Fruit fly (Drosophila melanogaster) whole organism, embryonic: ENCODE data around the gene SPARC.

Source experiments
- B-H1 ChIP-seq: fragments of 200-800 bp; sonication (Bioruptor generic); IDR thresholded peaks from 3 replicates; pipeline ENCODE4 v1.3.6; 2022; ENCODE audit warnings: missing biosample characterization, missing genetic modification characterization
- CG10209 ChIP-seq: fragments of 200-800 bp; sonication (Bioruptor generic); optimal IDR thresholded peaks from 3 replicates; lab custom pipeline; 2017; ENCODE audit warnings: missing biosample characterization, mild to moderate bottlenecking, missing genetic modification characterization, missing genetic modification reagents
- CG10321 ChIP-seq: fragments of 200-800 bp; sonication (Bioruptor generic); IDR thresholded peaks from 2 replicates; pipeline ENCODE4 v1.3.6; 2022; ENCODE audit warnings: missing biosample characterization, missing genetic modification characterization
- CG10543 ChIP-seq: fragments of 200-800 bp; sonication (Bioruptor generic); optimal IDR thresholded peaks from 3 replicates; lab custom pipeline; 2017; ENCODE audit warnings: missing biosample characterization, mild to moderate bottlenecking, missing genetic modification characterization, moderate library complexity
- CG11560 ChIP-seq: fragments of 200-800 bp; sonication (Bioruptor generic); IDR thresholded peaks from 3 replicates; pipeline ENCODE4 v1.3.6; 2022; ENCODE audit warnings: missing biosample characterization, missing genetic modification characterization
- CG12071 ChIP-seq: fragments of 200-800 bp; sonication (Bioruptor generic); optimal IDR thresholded peaks from 3 replicates; lab custom pipeline; 2018; ENCODE audit warnings: missing biosample characterization, mild to moderate bottlenecking, missing genetic modification characterization
- CG13287 ChIP-seq: fragments of 200-800 bp; sonication (Bioruptor generic); IDR thresholded peaks from 2 replicates; pipeline ENCODE4 v1.3.6; 2022; ENCODE audit warnings: missing biosample characterization, missing genetic modification characterization; ENCODE audit not compliant: partially characterized antibody
- CG13424 ChIP-seq: fragments of 200-800 bp; sonication (Bioruptor generic); optimal IDR thresholded peaks from 2 replicates; lab custom pipeline; 2019; ENCODE audit warnings: missing biosample characterization, mild to moderate bottlenecking, missing genetic modification characterization, moderate library complexity
- CG17385 ChIP-seq: fragments of 200-800 bp; sonication (Bioruptor generic); optimal IDR thresholded peaks from 3 replicates; lab custom pipeline; 2018; ENCODE audit warnings: missing biosample characterization, mild to moderate bottlenecking, missing genetic modification characterization
- CG18599 ChIP-seq: fragments of 200-800 bp; sonication (Bioruptor generic); optimal IDR thresholded peaks from 3 replicates; lab custom pipeline; 2017; ENCODE audit warnings: missing biosample characterization, missing genetic modification characterization, mild to moderate bottlenecking, moderate library complexity, missing genetic modification reagents
- CG2120 ChIP-seq: fragments of 200-800 bp; sonication (Bioruptor generic); optimal IDR thresholded peaks from 3 replicates; lab custom pipeline; 2016; ENCODE audit warnings: missing biosample characterization, missing genetic modification characterization
- CG2875 ChIP-seq: fragments of 200-800 bp; sonication (Bioruptor generic); optimal IDR thresholded peaks from 2 replicates; lab custom pipeline; 2017; ENCODE audit warnings: missing biosample characterization, mild to moderate bottlenecking, missing genetic modification characterization, missing genetic modification reagents
- CG32767 ChIP-seq: fragments of 200-800 bp; sonication (Bioruptor generic); IDR thresholded peaks from 2 replicates; pipeline ENCODE4 v1.3.6; 2022; ENCODE audit warnings: missing biosample characterization, missing genetic modification characterization
- CG4360 ChIP-seq: fragments of 200-800 bp; sonication (Bioruptor generic); IDR thresholded peaks from 2 replicates; pipeline ENCODE4 v1.3.6; 2022; ENCODE audit warnings: missing biosample characterization, missing genetic modification characterization
- CG4707 ChIP-seq: fragments of 200-800 bp; sonication (Bioruptor generic); optimal IDR thresholded peaks from 2 replicates; lab custom pipeline; 2018; ENCODE audit warnings: missing biosample characterization, mild to moderate bottlenecking, missing genetic modification characterization, moderate library complexity
- CG5953 ChIP-seq: fragments of 200-800 bp; sonication (Bioruptor generic); IDR thresholded peaks from 2 replicates; pipeline ENCODE4 v1.3.6; 2022; ENCODE audit warnings: missing biosample characterization, missing genetic modification characterization
- CG6175 ChIP-seq: fragments of 200-800 bp; sonication (Bioruptor generic); IDR thresholded peaks from 3 replicates; pipeline ENCODE4 v1.3.6; 2022; ENCODE audit warnings: missing biosample characterization, missing genetic modification characterization
- CG6689 ChIP-seq: fragments of 200-800 bp; sonication (Bioruptor generic); IDR thresholded peaks from 2 replicates; pipeline ENCODE4 v1.3.6; 2022; ENCODE audit warnings: missing biosample characterization, missing genetic modification characterization
- CG9437 ChIP-seq: fragments of 200-800 bp; sonication (Bioruptor generic); optimal IDR thresholded peaks from 2 replicates; lab custom pipeline; 2018; ENCODE audit warnings: missing biosample characterization, mild to moderate bottlenecking, missing genetic modification characterization
- CHES-1-like ChIP-seq: fragments of 200-800 bp; sonication (Bioruptor generic); optimal IDR thresholded peaks from 2 replicates; lab custom pipeline; 2016; ENCODE audit warnings: missing biosample characterization, missing genetic modification characterization
- D ChIP-seq, 2 experiments: fragments of 200-800 bp in 1 of 2; fragments of >200 bp in 1 of 2; sonication (Bioruptor generic) in 1 of 2; optimal IDR thresholded peaks; 2 replicates in 1 of 2; 3 replicates in 1 of 2; lab custom pipeline; 2017; ENCODE audit warnings: mild to moderate bottlenecking in 1 of 2, missing biosample characterization in 1 of 2, missing genetic modification characterization in 1 of 2, missing genetic modification reagents in 1 of 2
- Doc2 ChIP-seq: fragments of 200-800 bp; sonication (Bioruptor generic); IDR thresholded peaks from 2 replicates; pipeline ENCODE4 v1.3.6; 2022; ENCODE audit warnings: missing biosample characterization, missing genetic modification characterization
- E2f1 ChIP-seq: fragments of 200-800 bp; sonication (Bioruptor generic); IDR thresholded peaks from 2 replicates; pipeline ENCODE4 v1.3.6; 2022; ENCODE audit warnings: missing biosample characterization, missing genetic modification characterization
- ERR ChIP-seq: fragments of 200-800 bp; sonication (Bioruptor generic); optimal IDR thresholded peaks from 2 replicates; lab custom pipeline; 2016; ENCODE audit warnings: missing biosample characterization, missing genetic modification characterization
- Hr78 ChIP-seq, 2 experiments: fragments of 200-800 bp in 1 of 2; fragments of >200 bp in 1 of 2; sonication (Bioruptor generic) in 1 of 2; optimal IDR thresholded peaks; 2 replicates each; lab custom pipeline; 2017 to 2019; ENCODE audit warnings: missing biosample characterization in 2 of 2, missing genetic modification characterization in 2 of 2, mild to moderate bottlenecking in 1 of 2, moderate library complexity in 1 of 2
- Mad ChIP-seq: fragments of 200-800 bp; sonication (Bioruptor generic); optimal IDR thresholded peaks from 2 replicates; lab custom pipeline; 2016; ENCODE audit warnings: missing biosample characterization, missing genetic modification characterization
- Stat92E ChIP-seq, 3 experiments: fragments of >200 bp in 2 of 3; fragments of 200-800 bp in 1 of 3; sonication (Bioruptor generic) in 1 of 3; optimal IDR thresholded peaks; 2 replicates each; lab custom pipeline; 2017 to 2019; ENCODE audit warnings: missing biosample characterization in 3 of 3, missing genetic modification characterization in 3 of 3, mild to moderate bottlenecking in 1 of 3, moderate library complexity in 1 of 3
- ash1 ChIP-seq: fragments of 200-800 bp; sonication (Bioruptor generic); optimal IDR thresholded peaks from 2 replicates; lab custom pipeline; 2018; ENCODE audit warnings: missing biosample characterization, mild to moderate bottlenecking, missing genetic modification characterization
- az2 ChIP-seq: fragments of 200-800 bp; sonication (Bioruptor generic); optimal IDR thresholded peaks from 3 replicates; lab custom pipeline; 2016; ENCODE audit warnings: missing biosample characterization, missing genetic modification characterization
- corto ChIP-seq: fragments of 200-800 bp; sonication (Bioruptor generic); optimal IDR thresholded peaks from 2 replicates; lab custom pipeline; 2016; ENCODE audit warnings: missing biosample characterization, mild to moderate bottlenecking, missing genetic modification characterization, moderate library complexity
- crp ChIP-seq, 2 experiments: fragments of 200-800 bp; sonication (Bioruptor generic); optimal IDR thresholded peaks; 2 replicates in 1 of 2; 3 replicates in 1 of 2; lab custom pipeline; 2017; ENCODE audit warnings: missing biosample characterization in 2 of 2, missing genetic modification characterization in 2 of 2, mild to moderate bottlenecking in 1 of 2, moderate library complexity in 1 of 2
- dimm ChIP-seq: fragments of 200-800 bp; sonication (Bioruptor generic); IDR thresholded peaks from 2 replicates; pipeline ENCODE4 v1.3.6; 2022; ENCODE audit warnings: missing biosample characterization, missing genetic modification characterization
- eve ChIP-seq, 2 experiments: fragments of >200 bp; optimal IDR thresholded peaks; 2 replicates each; lab custom pipeline; 2017; ENCODE audit warnings: missing biosample characterization in 2 of 2, missing genetic modification characterization in 2 of 2
- exex ChIP-seq: fragments of 200-800 bp; sonication (Bioruptor generic); optimal IDR thresholded peaks from 4 replicates; lab custom pipeline; 2018; ENCODE audit warnings: missing biosample characterization, mild to moderate bottlenecking, missing genetic modification characterization, moderate library complexity
- eyg ChIP-seq: fragments of 200-800 bp; sonication (Bioruptor generic); optimal IDR thresholded peaks from 3 replicates; lab custom pipeline; 2016; ENCODE audit warnings: missing biosample characterization, missing genetic modification characterization
- fd64A ChIP-seq: fragments of 200-800 bp; sonication (Bioruptor generic); optimal IDR thresholded peaks from 3 replicates; lab custom pipeline; 2018; ENCODE audit warnings: missing biosample characterization, mild to moderate bottlenecking, missing genetic modification characterization
- gce ChIP-seq: fragments of 200-800 bp; sonication (Bioruptor generic); IDR thresholded peaks from 3 replicates; pipeline ENCODE4 v1.3.6; 2022; ENCODE audit warnings: missing biosample characterization, missing genetic modification characterization
- grau ChIP-seq: fragments of 200-800 bp; optimal IDR thresholded peaks from 3 replicates; lab custom pipeline; 2019; ENCODE audit warnings: missing biosample characterization, mild to moderate bottlenecking, missing genetic modification characterization, moderate library complexity
- ken ChIP-seq: fragments of 200-800 bp; sonication (Bioruptor generic); IDR thresholded peaks from 3 replicates; pipeline ENCODE4 v1.3.6; 2022; ENCODE audit warnings: missing biosample characterization, missing genetic modification characterization
- lab ChIP-seq: fragments of 200-800 bp; sonication (Bioruptor generic); optimal IDR thresholded peaks from 3 replicates; lab custom pipeline; 2017; ENCODE audit warnings: missing biosample characterization, missing genetic modification characterization, mild to moderate bottlenecking, moderate library complexity, missing genetic modification reagents
- mam ChIP-seq: fragments of 200-800 bp; sonication (Bioruptor generic); optimal IDR thresholded peaks from 3 replicates; lab custom pipeline; 2016; ENCODE audit warnings: missing biosample characterization, missing genetic modification characterization
- prd ChIP-seq, 3 experiments: fragments of >200 bp in 2 of 3; fragments of 200-800 bp in 1 of 3; sonication (Bioruptor generic) in 1 of 3; optimal IDR thresholded peaks in 2 of 3; IDR thresholded peaks in 1 of 3; 2 replicates in 2 of 3; 3 replicates in 1 of 3; pipeline versions ENCODE4 v1.3.6 to Lab custom; 2017 to 2022; ENCODE audit warnings: missing biosample characterization in 1 of 3, missing genetic modification characterization in 1 of 3
- pum ChIP-seq: fragments of 200-800 bp; sonication (Bioruptor generic); optimal IDR thresholded peaks from 2 replicates; lab custom pipeline; 2016; ENCODE audit warnings: missing biosample characterization, missing genetic modification characterization
- scrt ChIP-seq: fragments of 200-800 bp; sonication (Bioruptor generic); optimal IDR thresholded peaks from 2 replicates; lab custom pipeline; 2018; ENCODE audit warnings: missing biosample characterization, mild to moderate bottlenecking, missing genetic modification characterization, moderate library complexity
- slbo ChIP-seq: fragments of 200-800 bp; sonication (Bioruptor generic); IDR thresholded peaks from 2 replicates; pipeline ENCODE4 v1.3.6; 2022; ENCODE audit warnings: missing biosample characterization, missing genetic modification characterization
- sug ChIP-seq: fragments of 200-800 bp; optimal IDR thresholded peaks from 2 replicates; lab custom pipeline; 2019; ENCODE audit warnings: missing biosample characterization, mild to moderate bottlenecking, missing genetic modification characterization, moderate library complexity
- trh ChIP-seq: fragments of 200-800 bp; sonication (Bioruptor generic); optimal IDR thresholded peaks from 2 replicates; lab custom pipeline; 2016; ENCODE audit warnings: missing biosample characterization, missing genetic modification characterization
- ttk ChIP-seq: fragments of 200-800 bp; sonication (Bioruptor generic); IDR thresholded peaks from 2 replicates; pipeline ENCODE4 v2.1.2; 2022; ENCODE audit warnings: missing biosample characterization, missing genetic modification characterization
- tup ChIP-seq: fragments of 200-800 bp; sonication (Bioruptor generic); optimal IDR thresholded peaks from 2 replicates; lab custom pipeline; 2016; ENCODE audit warnings: missing biosample characterization, mild to moderate bottlenecking, missing genetic modification characterization, moderate library complexity
- wek ChIP-seq: fragments of 200-800 bp; sonication (Bioruptor generic); optimal IDR thresholded peaks from 3 replicates; lab custom pipeline; 2018; ENCODE audit warnings: missing biosample characterization, mild to moderate bottlenecking, missing genetic modification characterization, moderate library complexity

SPARC gene

DNA sequence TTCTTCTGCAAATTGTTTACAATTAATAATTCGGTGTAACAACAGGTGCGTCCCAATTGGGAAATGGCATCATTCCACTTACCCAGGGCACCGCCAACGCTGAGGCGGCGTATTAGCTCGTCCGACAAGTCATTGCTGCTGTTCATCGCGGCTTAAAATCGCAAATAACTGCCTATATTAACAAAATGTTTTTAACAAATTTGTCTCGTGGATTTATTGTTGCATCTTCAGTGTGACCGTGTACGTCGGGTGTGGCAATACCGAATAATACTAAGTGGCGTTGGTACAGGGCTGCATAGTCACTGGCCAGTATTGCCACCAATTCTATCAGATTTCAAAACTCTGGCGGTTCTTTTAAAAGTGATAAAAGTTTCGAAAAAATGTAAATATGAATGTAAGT lies 40.8 kb upstream of the SPARC start, which contains the start of gene Ets97D (continued):
- TF ChIP-seq B-H1 (GFP tag; lab: Robert Waterston, UW) (no peak), CG4707 (GFP tag; lab: Kevin White, UChicago) (no peak), CG9437 (no peak), dimm (GFP tag; lab: Robert Waterston, UW) (no peak), gce (no peak), trh (GFP tag; lab: Kevin White, UChicago) (no peak), ash1 (GFP tag; lab: Kevin White, UChicago) (no peak), Mad (GFP tag; lab: Kevin White, UChicago) (no peak), scrt (GFP tag; lab: Kevin White, UChicago) (peak; percentile 68), prd (optimal IDR thresholded peaks at IDR 0.05; lab: Kevin White, UChicago) (no peak), prd (GFP tag; IDR thresholded peaks at IDR 0.05; lab: Robert Waterston, UW) (no peak), CG4360 (GFP tag; lab: Robert Waterston, UW) (0 out of 2 replicates have a peak, but pooled peaks have one; percentile 9), pum (GFP tag; lab: Kevin White, UChicago) (no peak), az2 (no peak), fd64A (GFP tag; lab: Kevin White, UChicago) (no peak), CG13424 (tag; lab: Kevin White, UChicago) (no peak), wek (GFP tag; lab: Kevin White, UChicago) (no peak), Stat92E (GFP tag; optimal IDR thresholded peaks at IDR 0.05; lab: Kevin White, UChicago) (no peak), CG6175 (GFP tag; lab: Robert Waterston, UW) (no peak), CG10321 (no peak), eyg (GFP tag; lab: Kevin White, UChicago) (no peak), E2f1 (no peak), CG6689 (GFP tag; lab: Robert Waterston, UW) (no peak), slbo (GFP tag; lab: Robert Waterston, UW) (no peak), ERR (GFP tag; lab: Kevin White, UChicago) (no peak), CG12071 (GFP tag; lab: Kevin White, UChicago) (no peak), CG17385 (GFP tag; lab: Kevin White, UChicago) (no peak), CHES-1-like (peak; percentile 74), grau (tag; lab: Kevin White, UChicago) (no peak), crp (GFP tag; optimal IDR thresholded peaks at IDR 0.05; lab: Kevin White, UChicago) (no peak), Doc2 (GFP tag; lab: Robert Waterston, UW) (no peak), CG32767 (GFP tag; lab: Robert Waterston, UW) (no peak), CG10209 (GFP tag; lab: Kevin White, UChicago) (no peak), CG18599 (GFP tag; lab: Kevin White, UChicago) (no peak), sug (tag; lab: Kevin White, UChicago) (peak; percentile 15), CG2875 (GFP tag; lab: Kevin White, UChicago) (no peak), D (optimal IDR thresholded peaks at IDR 0.05; lab: Kevin White, UChicago) (no peak), D (GFP tag; optimal IDR thresholded peaks at IDR 0.05; lab: Kevin White, UChicago) (no peak), lab (GFP tag; lab: Kevin White, UChicago) (no peak), CG11560 (tag; lab: Robert Waterston, UW) (no peak), mam (GFP tag; lab: Kevin White, UChicago) (no peak), Hr78 (GFP tag; optimal IDR thresholded peaks at IDR 0.05; lab: Kevin White, UChicago) (no peak), CG2120 (GFP tag; lab: Kevin White, UChicago) (no peak), CG5953 (no peak), eve (GFP tag; optimal IDR thresholded peaks at IDR 0.05; lab: Kevin White, UChicago) (no peak), CG13287 (GFP tag; lab: Robert Waterston, UW) (peak; percentile 42; the same call in 1 of the 2 replicates), CG10543 (GFP tag; lab: Kevin White, UChicago) (no peak), ken (no peak), exex (tag; lab: Kevin White, UChicago) (no peak), corto (GFP tag; lab: Kevin White, UChicago) (no peak), ttk (GFP tag; lab: Robert Waterston, UW) (no peak), tup (GFP tag; lab: Kevin White, UChicago) (no peak)
